Fruit fly (Drosophila melanogaster) whole organism, embryonic: ENCODE data around the gene smash.

Experiments
- Atf-2 ChIP-seq: fragments of 200-800 bp; sonication (Bioruptor generic); optimal IDR thresholded peaks from 2 replicates; lab custom pipeline; 2016; ENCODE audit warnings: missing biosample characterization, missing genetic modification characterization
- BtbVII ChIP-seq: fragments of 200-800 bp; sonication (Bioruptor generic); optimal IDR thresholded peaks from 3 replicates; lab custom pipeline; 2017; ENCODE audit warnings: missing biosample characterization, mild to moderate bottlenecking, missing genetic modification characterization
- CG10267 ChIP-seq: fragments of 200-800 bp; sonication (Bioruptor generic); optimal IDR thresholded peaks from 2 replicates; lab custom pipeline; 2018; ENCODE audit warnings: missing biosample characterization, mild to moderate bottlenecking, missing genetic modification characterization, moderate library complexity
- CG11504 ChIP-seq: fragments of 200-800 bp; sonication (Bioruptor generic); optimal IDR thresholded peaks from 3 replicates; lab custom pipeline; 2019; ENCODE audit warnings: missing biosample characterization, mild to moderate bottlenecking, missing genetic modification characterization, moderate library complexity
- CG11695 ChIP-seq: fragments of 200-800 bp; sonication (Bioruptor generic); IDR thresholded peaks from 3 replicates; pipeline ENCODE4 v1.3.6; 2022; ENCODE audit warnings: missing biosample characterization, missing genetic modification characterization
- CG12219 ChIP-seq: fragments of 200-800 bp; sonication (Bioruptor generic); optimal IDR thresholded peaks from 3 replicates; lab custom pipeline; 2018; ENCODE audit warnings: missing biosample characterization, mild to moderate bottlenecking, missing genetic modification characterization
- CG12744 ChIP-seq: fragments of 200-800 bp; sonication (Bioruptor generic); optimal IDR thresholded peaks from 2 replicates; lab custom pipeline; 2016; ENCODE audit warnings: missing biosample characterization, missing genetic modification characterization
- CG13287 ChIP-seq: fragments of 200-800 bp; sonication (Bioruptor generic); IDR thresholded peaks from 2 replicates; pipeline ENCODE4 v1.3.6; 2022; ENCODE audit warnings: missing biosample characterization, missing genetic modification characterization; ENCODE audit not compliant: partially characterized antibody
- CG1529 ChIP-seq: fragments of 200-800 bp; sonication (Bioruptor generic); optimal IDR thresholded peaks from 3 replicates; lab custom pipeline; 2018; ENCODE audit warnings: missing biosample characterization, missing genetic modification characterization
- CG16813 ChIP-seq: fragments of 200-800 bp; sonication (Bioruptor generic); IDR thresholded peaks from 3 replicates; pipeline ENCODE4 v1.3.6; 2022; ENCODE audit warnings: missing biosample characterization, missing genetic modification characterization; ENCODE audit not compliant: partially characterized antibody
- CG17912 ChIP-seq: fragments of 200-800 bp; sonication (Bioruptor generic); optimal IDR thresholded peaks from 2 replicates; lab custom pipeline; 2018; ENCODE audit warnings: missing biosample characterization, mild to moderate bottlenecking, missing genetic modification characterization
- CG18764 ChIP-seq: fragments of 200-800 bp; sonication (Bioruptor generic); optimal IDR thresholded peaks from 3 replicates; lab custom pipeline; 2016; ENCODE audit warnings: missing biosample characterization, missing genetic modification characterization
- CG2712 ChIP-seq: fragments of 200-800 bp; optimal IDR thresholded peaks from 3 replicates; lab custom pipeline; 2019; ENCODE audit warnings: missing biosample characterization, mild to moderate bottlenecking, missing genetic modification characterization, moderate library complexity
- CG2889 ChIP-seq: fragments of 200-800 bp; sonication (Bioruptor generic); IDR thresholded peaks from 3 replicates; pipeline ENCODE4 v1.3.6; 2022; ENCODE audit warnings: missing biosample characterization, missing genetic modification characterization
- CG31224 ChIP-seq: fragments of 200-800 bp; sonication (Bioruptor generic); IDR thresholded peaks from 2 replicates; pipeline ENCODE4 v1.3.6; 2022; ENCODE audit warnings: missing biosample characterization, missing genetic modification characterization
- CG3407 ChIP-seq: fragments of 200-800 bp; sonication (Bioruptor generic); optimal IDR thresholded peaks from 2 replicates; lab custom pipeline; 2018; ENCODE audit warnings: missing biosample characterization, mild to moderate bottlenecking, missing genetic modification characterization
- CG3847 ChIP-seq: fragments of 200-800 bp; sonication (Bioruptor generic); IDR thresholded peaks from 2 replicates; pipeline ENCODE4 v1.3.6; 2022; ENCODE audit warnings: missing biosample characterization, missing genetic modification characterization
- CG5953 ChIP-seq: fragments of 200-800 bp; sonication (Bioruptor generic); IDR thresholded peaks from 2 replicates; pipeline ENCODE4 v1.3.6; 2022; ENCODE audit warnings: missing biosample characterization, missing genetic modification characterization
- CG8478 ChIP-seq: fragments of >200 bp; optimal IDR thresholded peaks from 2 replicates; lab custom pipeline; 2018
- CG9797 ChIP-seq: fragments of 200-800 bp; sonication (Bioruptor generic); optimal IDR thresholded peaks from 3 replicates; lab custom pipeline; 2018; ENCODE audit warnings: missing biosample characterization, mild to moderate bottlenecking, missing genetic modification characterization
- D19B ChIP-seq: fragments of 200-800 bp; sonication (Bioruptor generic); optimal IDR thresholded peaks from 2 replicates; lab custom pipeline; 2017; ENCODE audit warnings: missing biosample characterization, mild to moderate bottlenecking, missing genetic modification characterization
- Dll ChIP-seq: fragments of 200-800 bp; sonication (Bioruptor generic); IDR thresholded peaks from 4 replicates; pipeline ENCODE4 v1.3.6; 2022; ENCODE audit warnings: missing biosample characterization, missing genetic modification characterization; ENCODE audit not compliant: partially characterized antibody
- Fer3 ChIP-seq: fragments of 200-800 bp; sonication (Bioruptor generic); optimal IDR thresholded peaks from 2 replicates; lab custom pipeline; 2018; ENCODE audit warnings: missing biosample characterization, mild to moderate bottlenecking, missing genetic modification characterization, moderate library complexity
- Gsc ChIP-seq: fragments of 200-800 bp; sonication (Bioruptor generic); IDR thresholded peaks from 2 replicates; pipeline ENCODE4 v1.3.6; 2022; ENCODE audit warnings: missing biosample characterization, missing genetic modification characterization
- H15 ChIP-seq: fragments of 200-800 bp; sonication (Bioruptor generic); IDR thresholded peaks from 3 replicates; pipeline ENCODE4 v1.3.6; 2022; ENCODE audit warnings: missing biosample characterization, missing genetic modification characterization
- HLH54F ChIP-seq: fragments of 200-800 bp; sonication (Bioruptor generic); optimal IDR thresholded peaks from 3 replicates; lab custom pipeline; 2016; ENCODE audit warnings: missing biosample characterization, missing genetic modification characterization
- NK7.1 ChIP-seq: fragments of 200-800 bp; sonication (Bioruptor generic); optimal IDR thresholded peaks from 3 replicates; lab custom pipeline; 2016; ENCODE audit warnings: missing biosample characterization, missing genetic modification characterization
- Poxn ChIP-seq: fragments of 200-800 bp; sonication (Bioruptor generic); IDR thresholded peaks from 2 replicates; pipeline ENCODE4 v1.3.6; 2022; ENCODE audit warnings: missing biosample characterization, missing genetic modification characterization
- Trl ChIP-seq, 3 experiments: fragments of >200 bp in 2 of 3; fragments of 200-800 bp in 1 of 3; sonication (Bioruptor generic) in 1 of 3; optimal IDR thresholded peaks; 2 replicates in 1 of 3; 3 replicates in 2 of 3; lab custom pipeline; 2016 to 2017; ENCODE audit warnings: missing biosample characterization in 1 of 3, missing genetic modification characterization in 1 of 3
- Vsx1 ChIP-seq: fragments of 200-800 bp; sonication (Bioruptor generic); optimal IDR thresholded peaks from 2 replicates; lab custom pipeline; 2017; ENCODE audit warnings: missing biosample characterization, mild to moderate bottlenecking, missing genetic modification characterization, missing genetic modification reagents
- bab2 ChIP-seq: fragments of 200-800 bp; sonication (Bioruptor generic); optimal IDR thresholded peaks from 2 replicates; lab custom pipeline; 2016; ENCODE audit warnings: missing biosample characterization, missing genetic modification characterization
- bigmax ChIP-seq: fragments of 200-800 bp; sonication (Bioruptor generic); optimal IDR thresholded peaks from 2 replicates; lab custom pipeline; 2018; ENCODE audit warnings: missing biosample characterization, mild to moderate bottlenecking, missing genetic modification characterization
- corto ChIP-seq: fragments of 200-800 bp; sonication (Bioruptor generic); optimal IDR thresholded peaks from 2 replicates; lab custom pipeline; 2016; ENCODE audit warnings: missing biosample characterization, mild to moderate bottlenecking, missing genetic modification characterization, moderate library complexity
- fd102C ChIP-seq: fragments of 200-800 bp; sonication (Bioruptor generic); optimal IDR thresholded peaks from 2 replicates; lab custom pipeline; 2018; ENCODE audit warnings: missing biosample characterization, mild to moderate bottlenecking, missing genetic modification characterization, moderate library complexity
- ftz-f1 ChIP-seq: fragments of 200-800 bp; sonication (Bioruptor generic); optimal IDR thresholded peaks from 2 replicates; lab custom pipeline; 2016; ENCODE audit warnings: missing biosample characterization, missing genetic modification characterization
- jumu ChIP-seq: fragments of 200-800 bp; sonication (Bioruptor generic); optimal IDR thresholded peaks from 3 replicates; lab custom pipeline; 2016; ENCODE audit warnings: missing biosample characterization, missing genetic modification characterization
- kay ChIP-seq: fragments of 200-800 bp; sonication (Bioruptor generic); optimal IDR thresholded peaks from 2 replicates; lab custom pipeline; 2016; ENCODE audit warnings: missing biosample characterization, missing genetic modification characterization
- lilli ChIP-seq: fragments of 200-800 bp; sonication (Bioruptor generic); optimal IDR thresholded peaks from 3 replicates; lab custom pipeline; 2016; ENCODE audit warnings: missing biosample characterization, missing genetic modification characterization
- maf-S ChIP-seq: fragments of 200-800 bp; sonication (Bioruptor generic); optimal IDR thresholded peaks from 2 replicates; lab custom pipeline; 2016; ENCODE audit warnings: missing biosample characterization, missing genetic modification characterization
- nom ChIP-seq: fragments of 200-800 bp; sonication (Bioruptor generic); optimal IDR thresholded peaks from 2 replicates; lab custom pipeline; 2017; ENCODE audit warnings: missing biosample characterization, missing genetic modification characterization, mild to moderate bottlenecking, moderate library complexity, missing genetic modification reagents
- repo ChIP-seq: fragments of 200-800 bp; sonication (Bioruptor generic); optimal IDR thresholded peaks from 2 replicates; lab custom pipeline; 2016; ENCODE audit warnings: missing biosample characterization, missing genetic modification characterization
- sc ChIP-seq, 3 experiments: fragments of >200 bp in 2 of 3; fragments of 200-800 bp in 1 of 3; sonication (Bioruptor generic) in 1 of 3; optimal IDR thresholded peaks; 2 replicates in 2 of 3; 3 replicates in 1 of 3; lab custom pipeline; 2017; ENCODE audit warnings: mild to moderate bottlenecking in 1 of 3, missing biosample characterization in 1 of 3, missing genetic modification characterization in 1 of 3, missing genetic modification reagents in 1 of 3
- schlank ChIP-seq: fragments of 200-800 bp; sonication (Bioruptor generic); optimal IDR thresholded peaks from 2 replicates; lab custom pipeline; 2018; ENCODE audit warnings: missing biosample characterization, mild to moderate bottlenecking, missing genetic modification characterization
- slp2 ChIP-seq: fragments of 200-800 bp; sonication (Bioruptor generic); optimal IDR thresholded peaks from 2 replicates; lab custom pipeline; 2016; ENCODE audit warnings: missing biosample characterization, missing genetic modification characterization
- so ChIP-seq: fragments of 200-800 bp; sonication (Bioruptor generic); IDR thresholded peaks from 3 replicates; pipeline ENCODE4 v1.3.6; 2022; ENCODE audit warnings: missing biosample characterization, missing genetic modification characterization
- ssp ChIP-seq: fragments of 200-800 bp; sonication (Bioruptor generic); IDR thresholded peaks from 2 replicates; pipeline ENCODE4 v1.3.6; 2022; ENCODE audit warnings: missing biosample characterization, missing genetic modification characterization
- tll ChIP-seq, 2 experiments: fragments of 200-800 bp in 1 of 2; fragments of >200 bp in 1 of 2; sonication (Bioruptor generic) in 1 of 2; optimal IDR thresholded peaks; 2 replicates each; lab custom pipeline; 2017 to 2019; ENCODE audit warnings: missing biosample characterization in 2 of 2, missing genetic modification characterization in 2 of 2, mild to moderate bottlenecking in 1 of 2, moderate library complexity in 1 of 2
- wdn ChIP-seq: fragments of 200-800 bp; sonication (Bioruptor generic); IDR thresholded peaks from 2 replicates; pipeline ENCODE4 v1.3.6; 2022; ENCODE audit warnings: missing biosample characterization, missing genetic modification characterization

smash gene

dm6 chr3R:4658991-4659933 is at the start of gene smash (continued):
- TF ChIP-seq corto (peak; percentile 3), wdn (GFP tag; lab: Robert Waterston, UW) (no peak), CG10267 (tag; lab: Kevin White, UChicago) (peak; percentile 48), CG2712 (tag; lab: Kevin White, UChicago) (peak; percentile 14), Vsx1 (no peak), Fer3 (tag; lab: Kevin White, UChicago) (no peak), CG18764 (no peak), Dll (GFP tag; lab: Robert Waterston, UW) (0 out of 4 replicates have a peak, but pooled peaks have one; percentile 34), BtbVII (GFP tag; lab: Kevin White, UChicago) (peak; percentile 16), ftz-f1 (GFP tag; lab: Kevin White, UChicago) (peak; percentile 67), schlank (no peak), repo (GFP tag; lab: Kevin White, UChicago) (peak; percentile 44), H15 (GFP tag; lab: Robert Waterston, UW) (no peak), Poxn (GFP tag; lab: Robert Waterston, UW) (no peak), Atf-2 (GFP tag; lab: Kevin White, UChicago) (peak; percentile 9), CG3407 (GFP tag; lab: Kevin White, UChicago) (no peak), CG17912 (GFP tag; lab: Kevin White, UChicago) (peak; percentile 25), Trl (optimal IDR thresholded peaks at IDR 0.05; lab: Kevin White, UChicago) (no peak), Trl (GFP tag; optimal IDR thresholded peaks at IDR 0.05; lab: Kevin White, UChicago) (no peak), maf-S (peak; percentile 21), so (GFP tag; lab: Robert Waterston, UW) (no peak), CG11504 (tag; lab: Kevin White, UChicago) (no peak), CG5953 (no peak), D19B (GFP tag; lab: Kevin White, UChicago) (no peak), fd102C (peak; percentile 8), CG1529 (GFP tag; lab: Kevin White, UChicago) (no peak), CG9797 (GFP tag; lab: Kevin White, UChicago) (peak; percentile 95), CG3847 (peak; percentile 72), ssp (no peak), CG2889 (GFP tag; lab: Robert Waterston, UW) (0 out of 3 replicates have a peak, but pooled peaks have one; percentile 17), CG31224 (peak; percentile 27; the same call in 1 of the 2 replicates), slp2 (GFP tag; lab: Kevin White, UChicago) (no peak), tll (GFP tag; optimal IDR thresholded peaks at IDR 0.05; lab: Kevin White, UChicago) (no peak), CG8478 (lab: Kevin White, UChicago) (peak; percentile 52), sc (optimal IDR thresholded peaks at IDR 0.05; lab: Kevin White, UChicago) (no peak), sc (GFP tag; optimal IDR thresholded peaks at IDR 0.05; lab: Kevin White, UChicago) (no peak), CG11695 (GFP tag; lab: Robert Waterston, UW) (no peak), bigmax (GFP tag; lab: Kevin White, UChicago) (no peak), Gsc (GFP tag; lab: Robert Waterston, UW) (no peak), CG16813 (no peak), kay (GFP tag; lab: Kevin White, UChicago) (no peak), CG13287 (GFP tag; lab: Robert Waterston, UW) (peak; percentile 58), CG12744 (GFP tag; lab: Kevin White, UChicago) (no peak), CG12219 (GFP tag; lab: Kevin White, UChicago) (no peak), NK7.1 (GFP tag; lab: Kevin White, UChicago) (peak; percentile 23), jumu (GFP tag; lab: Kevin White, UChicago) (peak; percentile 22), nom (GFP tag; lab: Kevin White, UChicago) (peak; percentile 73), bab2 (GFP tag; lab: Kevin White, UChicago) (no peak), HLH54F (no peak), lilli (peak; percentile 48)
